Worm (Caenorhabditis elegans) whole organism, mixed stage, embryonic: Measurements from ENCODE around the gene T07E3.2.

ENCODE experiments used
- bed-3 ChIP-seq: fragments of 200-800 bp; sonication (Bioruptor generic); optimal IDR thresholded peaks from 3 replicates; lab custom pipeline; 2018; ENCODE audit warnings: mild to moderate bottlenecking, missing genetic modification characterization, moderate library complexity, missing compliant biosample characterization
- ces-1 ChIP-seq: fragments of 150-350 bp; optimal IDR thresholded peaks from 2 replicates; lab custom pipeline; 2014; ENCODE audit warnings: missing biosample characterization, missing genetic modification reagents, missing genetic modification characterization
- cnd-1 ChIP-seq: fragments of 200-800 bp; sonication (Bioruptor generic); optimal IDR thresholded peaks from 2 replicates; lab custom pipeline; 2018; ENCODE audit warnings: mild to moderate bottlenecking, missing genetic modification characterization, missing compliant biosample characterization
- lin-32 ChIP-seq: fragments of 200-800 bp; sonication (Bioruptor generic); optimal IDR thresholded peaks from 2 replicates; lab custom pipeline; 2018; ENCODE audit warnings: mild to moderate bottlenecking, missing genetic modification characterization, missing compliant biosample characterization
- lsy-2 ChIP-seq: fragments of 150-350 bp; optimal IDR thresholded peaks from 2 replicates; lab custom pipeline; 2014; ENCODE audit warnings: missing biosample characterization, missing genetic modification characterization
- nhr-12 ChIP-seq: fragments of 150-350 bp; optimal IDR thresholded peaks from 2 replicates; lab custom pipeline; 2014; ENCODE audit warnings: missing biosample characterization, missing genetic modification characterization
- nhr-237 ChIP-seq: fragments of 150-350 bp; optimal IDR thresholded peaks from 2 replicates; lab custom pipeline; 2014; ENCODE audit warnings: missing biosample characterization, missing genetic modification characterization
- nhr-76 ChIP-seq: sonication (generic microtip); optimal IDR thresholded peaks from 2 replicates; lab custom pipeline; 2017; ENCODE audit warnings: missing biosample characterization, missing genetic modification characterization
- pha-4 ChIP-seq: fragments of 150-350 bp; optimal IDR thresholded peaks from 2 replicates; lab custom pipeline; 2018; ENCODE audit warnings: missing biosample characterization, missing genetic modification reagents, missing genetic modification characterization
- snpc-4 ChIP-seq: fragments of 150-350 bp; optimal IDR thresholded peaks from 2 replicates; lab custom pipeline; 2014; ENCODE audit warnings: missing biosample characterization, missing genetic modification characterization
- unc-120 ChIP-seq: sonication (generic microtip); optimal IDR thresholded peaks from 2 replicates; lab custom pipeline; 2017; ENCODE audit warnings: missing genetic modification characterization, missing compliant biosample characterization; ENCODE audit not compliant: poor library complexity, severe bottlenecking
- unc-39 ChIP-seq: fragments of 150-350 bp; optimal IDR thresholded peaks from 2 replicates; lab custom pipeline; 2014; ENCODE audit warnings: missing biosample characterization, missing genetic modification characterization
- unc-62 ChIP-seq: fragments of 150-350 bp; optimal IDR thresholded peaks from 2 replicates; lab custom pipeline; 2014; ENCODE audit warnings: missing biosample characterization, missing genetic modification reagents, missing genetic modification characterization
- ztf-11 ChIP-seq: fragments of 150-350 bp; optimal IDR thresholded peaks from 2 replicates; lab custom pipeline; 2014; ENCODE audit warnings: missing biosample characterization, missing genetic modification characterization

ce11 chrIII:6947896-6948295 lies 41.4 kb downstream of the T07E3.2 start:
- TF ChIP-seq nhr-12 (tag; lab: Kevin White, UChicago) (no peak), pha-4 (tag; lab: Kevin White, UChicago) (no peak), unc-39 (tag; lab: Kevin White, UChicago) (no peak), bed-3 (GFP tag; lab: Kevin White, UChicago) (no peak), ztf-11 (no peak), unc-62 (GFP tag; lab: Kevin White, UChicago) (no peak), lin-32 (GFP tag; lab: Kevin White, UChicago) (no peak), ces-1 (GFP tag; lab: Kevin White, UChicago) (no peak), nhr-237 (tag; lab: Kevin White, UChicago) (no peak), nhr-76 (tag; lab: Kevin White, UChicago) (no peak), unc-120 (tag; lab: Kevin White, UChicago) (peak; percentile 53), lsy-2 (tag; lab: Kevin White, UChicago) (no peak), snpc-4 (no peak), cnd-1 (no peak)
